Fruit fly (Drosophila melanogaster) whole organism, embryonic: Measurements from ENCODE around the gene CG10702.

Source experiments
- CG10209 ChIP-seq: fragments of 200-800 bp; sonication (Bioruptor generic); optimal IDR thresholded peaks from 3 replicates; lab custom pipeline; 2017; ENCODE audit warnings: missing biosample characterization, mild to moderate bottlenecking, missing genetic modification characterization, missing genetic modification reagents
- CG10543 ChIP-seq: fragments of 200-800 bp; sonication (Bioruptor generic); optimal IDR thresholded peaks from 3 replicates; lab custom pipeline; 2017; ENCODE audit warnings: missing biosample characterization, mild to moderate bottlenecking, missing genetic modification characterization, moderate library complexity
- CG10979 ChIP-seq: fragments of 200-800 bp; sonication (Bioruptor generic); optimal IDR thresholded peaks from 2 replicates; lab custom pipeline; 2018; ENCODE audit warnings: missing biosample characterization, mild to moderate bottlenecking, missing genetic modification characterization, moderate library complexity
- CG1233 ChIP-seq: fragments of 200-800 bp; sonication (Bioruptor generic); optimal IDR thresholded peaks from 4 replicates; lab custom pipeline; 2018; ENCODE audit warnings: missing biosample characterization, mild to moderate bottlenecking, missing genetic modification characterization
- CG12769 ChIP-seq: fragments of 200-800 bp; sonication (Bioruptor generic); optimal IDR thresholded peaks from 2 replicates; lab custom pipeline; 2019; ENCODE audit warnings: missing biosample characterization, mild to moderate bottlenecking, missing genetic modification characterization, moderate library complexity
- CG15479 ChIP-seq: fragments of 200-800 bp; sonication (Bioruptor generic); optimal IDR thresholded peaks from 3 replicates; lab custom pipeline; 2019; ENCODE audit warnings: missing biosample characterization, mild to moderate bottlenecking, missing genetic modification characterization, moderate library complexity
- CG1647 ChIP-seq: fragments of 200-800 bp; sonication (Bioruptor generic); optimal IDR thresholded peaks from 3 replicates; lab custom pipeline; 2016; ENCODE audit warnings: missing biosample characterization, missing genetic modification characterization
- CG17361 ChIP-seq: fragments of 200-800 bp; sonication (Bioruptor generic); IDR thresholded peaks from 3 replicates; pipeline ENCODE4 v1.3.6; 2022; ENCODE audit warnings: missing biosample characterization, missing genetic modification characterization
- CG18262 ChIP-seq: fragments of 200-800 bp; optimal IDR thresholded peaks from 3 replicates; lab custom pipeline; 2019; ENCODE audit warnings: missing biosample characterization, mild to moderate bottlenecking, missing genetic modification characterization, moderate library complexity
- CG2120 ChIP-seq: fragments of 200-800 bp; sonication (Bioruptor generic); optimal IDR thresholded peaks from 3 replicates; lab custom pipeline; 2016; ENCODE audit warnings: missing biosample characterization, missing genetic modification characterization
- CG2678 ChIP-seq: fragments of 200-800 bp; sonication (Bioruptor generic); optimal IDR thresholded peaks from 3 replicates; lab custom pipeline; 2019; ENCODE audit warnings: missing biosample characterization, mild to moderate bottlenecking, missing genetic modification characterization, moderate library complexity
- CG2889 ChIP-seq: fragments of 200-800 bp; sonication (Bioruptor generic); IDR thresholded peaks from 3 replicates; pipeline ENCODE4 v1.3.6; 2022; ENCODE audit warnings: missing biosample characterization, missing genetic modification characterization
- CG3065 ChIP-seq: fragments of 200-800 bp; sonication (Bioruptor generic); optimal IDR thresholded peaks from 2 replicates; lab custom pipeline; 2016; ENCODE audit warnings: missing biosample characterization, missing genetic modification characterization
- CG5180 ChIP-seq: fragments of 200-800 bp; sonication (Bioruptor generic); optimal IDR thresholded peaks from 3 replicates; lab custom pipeline; 2017; ENCODE audit warnings: missing biosample characterization, missing genetic modification characterization, mild to moderate bottlenecking, moderate library complexity, missing genetic modification reagents
- CG9215 ChIP-seq: fragments of 200-800 bp; sonication (Bioruptor generic); IDR thresholded peaks from 2 replicates; pipeline ENCODE4 v1.3.6; 2022; ENCODE audit warnings: missing biosample characterization, missing genetic modification characterization
- Dbx ChIP-seq: fragments of 200-800 bp; sonication (Bioruptor generic); IDR thresholded peaks from 3 replicates; pipeline ENCODE4 v1.3.6; 2022; ENCODE audit warnings: missing biosample characterization, missing genetic modification characterization
- Dek ChIP-seq: fragments of 200-800 bp; sonication (Bioruptor generic); optimal IDR thresholded peaks from 3 replicates; lab custom pipeline; 2019; ENCODE audit warnings: missing biosample characterization, mild to moderate bottlenecking, missing genetic modification characterization, moderate library complexity
- Ets65A ChIP-seq: fragments of 200-800 bp; sonication (Bioruptor generic); peaks from one replicate; lab custom pipeline; 2016; ENCODE audit warnings: missing biosample characterization, missing genetic modification characterization
- Ets97D ChIP-seq: fragments of 200-800 bp; sonication (Bioruptor generic); optimal IDR thresholded peaks from 3 replicates; lab custom pipeline; 2016; ENCODE audit warnings: missing biosample characterization, missing genetic modification characterization
- Fer2 ChIP-seq: fragments of 200-800 bp; sonication (Bioruptor generic); optimal IDR thresholded peaks from 2 replicates; lab custom pipeline; 2018; ENCODE audit warnings: missing biosample characterization, mild to moderate bottlenecking, missing genetic modification characterization, moderate library complexity
- HLHmδ ChIP-seq: fragments of 200-800 bp; sonication (Bioruptor generic); optimal IDR thresholded peaks from 2 replicates; lab custom pipeline; 2018; ENCODE audit warnings: missing biosample characterization, mild to moderate bottlenecking, missing genetic modification characterization, moderate library complexity
- Hr51 ChIP-seq, 2 experiments: fragments of 200-800 bp; sonication (Bioruptor generic); optimal IDR thresholded peaks; 2 replicates in 1 of 2; 3 replicates in 1 of 2; lab custom pipeline; 2016 to 2018; ENCODE audit warnings: missing biosample characterization in 2 of 2, missing genetic modification characterization in 2 of 2, mild to moderate bottlenecking in 1 of 2, moderate library complexity in 1 of 2
- MBD-R2 ChIP-seq: fragments of 200-800 bp; sonication (Bioruptor generic); IDR thresholded peaks from 2 replicates; pipeline ENCODE4 v1.3.6; 2022; ENCODE audit warnings: missing biosample characterization, missing genetic modification characterization
- MTF-1 ChIP-seq: fragments of 200-800 bp; sonication (Bioruptor generic); optimal IDR thresholded peaks from 2 replicates; lab custom pipeline; 2018; ENCODE audit warnings: missing biosample characterization, mild to moderate bottlenecking, missing genetic modification characterization, borderline replicate concordance
- Med ChIP-seq: fragments of 200-800 bp; sonication (Bioruptor generic); peaks from one replicate; lab custom pipeline; 2016; ENCODE audit warnings: missing biosample characterization, missing genetic modification characterization, mild to moderate bottlenecking, inconsistent platforms, moderate library complexity
- Meics ChIP-seq: fragments of 200-800 bp; sonication (Bioruptor generic); optimal IDR thresholded peaks from 2 replicates; lab custom pipeline; 2017; ENCODE audit warnings: missing biosample characterization, mild to moderate bottlenecking, missing genetic modification characterization
- NC2α ChIP-seq: fragments of 200-800 bp; sonication (Bioruptor generic); optimal IDR thresholded peaks from 2 replicates; lab custom pipeline; 2016; ENCODE audit warnings: missing biosample characterization, missing genetic modification characterization
- NFAT ChIP-seq: fragments of 200-800 bp; sonication (Bioruptor generic); IDR thresholded peaks from 2 replicates; pipeline ENCODE4 v1.3.6; 2022; ENCODE audit warnings: missing biosample characterization, missing genetic modification characterization
- al ChIP-seq: fragments of 200-800 bp; sonication (Bioruptor generic); IDR thresholded peaks from 2 replicates; pipeline ENCODE4 v1.3.6; 2022; ENCODE audit warnings: missing biosample characterization, missing genetic modification characterization
- ash1 ChIP-seq: fragments of 200-800 bp; sonication (Bioruptor generic); optimal IDR thresholded peaks from 2 replicates; lab custom pipeline; 2018; ENCODE audit warnings: missing biosample characterization, mild to moderate bottlenecking, missing genetic modification characterization
- caup ChIP-seq: fragments of 200-800 bp; sonication (Bioruptor generic); optimal IDR thresholded peaks from 3 replicates; lab custom pipeline; 2017; ENCODE audit warnings: missing biosample characterization, mild to moderate bottlenecking, missing genetic modification characterization, moderate library complexity; ENCODE audit not compliant: severe bottlenecking
- chinmo ChIP-seq: fragments of 200-800 bp; sonication (Bioruptor generic); IDR thresholded peaks from 4 replicates; pipeline ENCODE4 v1.3.6; 2022; ENCODE audit warnings: missing biosample characterization, missing genetic modification characterization; ENCODE audit not compliant: partially characterized antibody
- ci ChIP-seq: fragments of 200-800 bp; sonication (Bioruptor generic); IDR thresholded peaks from 3 replicates; pipeline ENCODE4 v1.3.6; 2022; ENCODE audit warnings: missing biosample characterization, missing genetic modification characterization
- crol ChIP-seq: fragments of 200-800 bp; sonication (Bioruptor generic); IDR thresholded peaks from 2 replicates; pipeline ENCODE4 v1.3.6; 2022; ENCODE audit warnings: missing biosample characterization, missing genetic modification characterization
- cwo ChIP-seq: fragments of 200-800 bp; sonication (Bioruptor generic); optimal IDR thresholded peaks from 3 replicates; lab custom pipeline; 2017; ENCODE audit warnings: missing biosample characterization, missing genetic modification characterization, mild to moderate bottlenecking, moderate library complexity, missing genetic modification reagents
- dmrt99B ChIP-seq: fragments of 200-800 bp; sonication (Bioruptor generic); optimal IDR thresholded peaks from 2 replicates; lab custom pipeline; 2018; ENCODE audit warnings: missing biosample characterization, mild to moderate bottlenecking, missing genetic modification characterization, moderate library complexity
- grau ChIP-seq: fragments of 200-800 bp; optimal IDR thresholded peaks from 3 replicates; lab custom pipeline; 2019; ENCODE audit warnings: missing biosample characterization, mild to moderate bottlenecking, missing genetic modification characterization, moderate library complexity
- kay ChIP-seq: fragments of 200-800 bp; sonication (Bioruptor generic); optimal IDR thresholded peaks from 2 replicates; lab custom pipeline; 2016; ENCODE audit warnings: missing biosample characterization, missing genetic modification characterization
- phol ChIP-seq: fragments of 200-800 bp; sonication (Bioruptor generic); optimal IDR thresholded peaks from 3 replicates; lab custom pipeline; 2018; ENCODE audit warnings: missing biosample characterization, mild to moderate bottlenecking, missing genetic modification characterization, moderate library complexity
- rib ChIP-seq: fragments of 200-800 bp; sonication (Bioruptor generic); IDR thresholded peaks from 2 replicates; pipeline ENCODE4 v1.3.6; 2022; ENCODE audit warnings: missing biosample characterization, missing genetic modification characterization
- row ChIP-seq: fragments of 200-800 bp; sonication (Bioruptor generic); IDR thresholded peaks from 3 replicates; pipeline ENCODE4 v1.3.6; 2022; ENCODE audit warnings: missing biosample characterization, missing genetic modification characterization
- sd ChIP-seq: fragments of 200-800 bp; sonication (Bioruptor generic); optimal IDR thresholded peaks from 3 replicates; lab custom pipeline; 2018; ENCODE audit warnings: missing biosample characterization, mild to moderate bottlenecking, missing genetic modification characterization, moderate library complexity
- sens ChIP-seq: fragments of 200-800 bp; sonication (Bioruptor generic); peaks from one replicate; lab custom pipeline; 2016; ENCODE audit warnings: missing biosample characterization, missing genetic modification characterization
- tna ChIP-seq: fragments of 200-800 bp; sonication (Bioruptor generic); IDR thresholded peaks from 2 replicates; pipeline ENCODE4 v1.3.6; 2022; ENCODE audit warnings: missing biosample characterization, missing genetic modification characterization; ENCODE audit not compliant: partially characterized antibody
- toy ChIP-seq: fragments of 200-800 bp; sonication (Bioruptor generic); IDR thresholded peaks from 2 replicates; pipeline ENCODE4 v1.3.6; 2022; ENCODE audit warnings: missing biosample characterization, missing genetic modification characterization
- twi ChIP-seq: fragments of 200-800 bp; optimal IDR thresholded peaks from 2 replicates; lab custom pipeline; 2019; ENCODE audit warnings: missing biosample characterization, mild to moderate bottlenecking, missing genetic modification characterization, moderate library complexity
- tx ChIP-seq: fragments of 200-800 bp; sonication (Bioruptor generic); optimal IDR thresholded peaks from 2 replicates; lab custom pipeline; 2016; ENCODE audit warnings: missing biosample characterization, missing genetic modification characterization
- z ChIP-seq: fragments of 200-800 bp; sonication (Bioruptor generic); IDR thresholded peaks from 3 replicates; pipeline ENCODE4 v1.3.6; 2022; ENCODE audit warnings: missing biosample characterization, missing genetic modification characterization

Gene CG10702

DNA sequence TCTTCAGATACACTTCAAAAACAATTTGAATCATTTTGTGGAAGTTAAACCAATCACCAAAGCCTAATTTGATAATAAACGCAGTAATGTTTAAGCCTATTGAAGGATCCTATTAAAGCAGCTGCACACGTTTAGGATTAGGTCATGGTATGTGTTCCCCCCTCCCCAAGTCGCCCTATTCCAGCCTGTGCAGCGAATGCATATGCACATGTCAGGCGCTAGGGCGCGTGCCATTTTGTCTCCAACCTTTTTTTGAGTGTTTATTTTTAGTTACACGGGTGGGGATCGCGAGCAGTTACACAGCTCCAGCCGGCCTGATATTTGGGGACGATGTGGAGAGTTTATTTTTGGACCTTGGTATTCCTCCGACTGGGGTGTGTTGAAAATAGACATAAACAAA lies 32.6 kb downstream of the CG10702 start:
- no peak for TF ChIP-seq NC2α (GFP tag; lab: Kevin White, UChicago)
- TF ChIP-seq CG2889 (GFP tag; lab: Robert Waterston, UW): no peak
- no peak for TF ChIP-seq CG15479 (GFP tag; lab: Kevin White, UChicago)
- TF ChIP-seq twi (tag; lab: Kevin White, UChicago): peak; percentile 54
- peak; percentile 24 for TF ChIP-seq phol (tag; lab: Kevin White, UChicago)
- TF ChIP-seq toy (GFP tag; lab: Robert Waterston, UW): no peak
- 0 out of 3 replicates have a peak, but pooled peaks have one; percentile 18 for TF ChIP-seq CG17361
- TF ChIP-seq tx: no peak
- no peak for TF ChIP-seq ash1 (GFP tag; lab: Kevin White, UChicago)
- peak; percentile 66 for TF ChIP-seq sens (GFP tag; lab: Kevin White, UChicago)
- no peak for TF ChIP-seq caup (GFP tag; lab: Kevin White, UChicago)
- TF ChIP-seq Ets65A (GFP tag; lab: Kevin White, UChicago): peak; percentile 15
- TF ChIP-seq row (GFP tag; lab: Robert Waterston, UW): peak; percentile 12; the same call in 1 of the 3 replicates
- TF ChIP-seq al (GFP tag; lab: Robert Waterston, UW): no peak
- peak; percentile 14 for TF ChIP-seq CG2678
- peak; percentile 85 for TF ChIP-seq HLHmδ (GFP tag; lab: Kevin White, UChicago)
- TF ChIP-seq CG12769: peak; percentile 52

DNA sequence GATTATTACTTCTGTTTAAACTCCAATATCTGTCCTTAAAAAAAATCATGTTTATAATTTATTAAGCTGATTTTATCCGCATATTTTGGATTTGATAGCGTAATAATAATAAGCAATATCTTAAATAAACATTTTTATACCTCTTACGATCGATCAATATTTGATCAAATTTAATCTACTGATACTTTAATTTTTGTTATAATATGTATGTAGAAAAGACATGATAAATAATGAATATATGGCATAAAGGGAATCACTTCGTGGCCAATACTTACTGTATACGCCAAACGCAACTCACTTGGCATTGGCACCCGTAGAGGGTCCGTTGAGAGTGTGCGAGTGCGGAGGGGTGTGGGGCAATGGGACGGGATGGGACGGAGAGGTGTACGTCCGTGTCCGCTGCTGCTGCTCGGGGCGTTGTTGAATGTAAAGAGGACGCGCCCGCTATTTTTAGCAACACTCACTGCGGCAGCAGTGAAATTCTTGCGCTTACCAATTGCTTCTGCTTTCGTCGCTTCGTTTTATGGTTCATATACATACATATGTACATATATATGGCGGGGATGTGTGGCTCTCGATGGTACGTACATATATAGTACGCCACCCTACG lies 33.4 kb downstream of the CG10702 start:
- no peak for TF ChIP-seq ci (GFP tag; lab: Robert Waterston, UW)
- peak; percentile 90 for TF ChIP-seq crol (GFP tag; lab: Robert Waterston, UW)
- no peak for TF ChIP-seq Ets97D
- TF ChIP-seq Med (GFP tag; lab: Kevin White, UChicago): peak; percentile 48
- TF ChIP-seq tna (GFP tag; lab: Robert Waterston, UW): 0 out of 2 replicates have a peak, but pooled peaks have one; percentile 15
- TF ChIP-seq CG10209: peak; percentile 15
- TF ChIP-seq Meics: peak; percentile 41
- peak; percentile 1 for TF ChIP-seq CG1233 (GFP tag; lab: Kevin White, UChicago)
- TF ChIP-seq CG9215 (GFP tag; lab: Robert Waterston, UW): no peak
- TF ChIP-seq CG3065 (GFP tag; lab: Kevin White, UChicago): no peak
- peak; percentile 14 for TF ChIP-seq cwo
- peak; percentile 18 for TF ChIP-seq CG18262 (tag; lab: Kevin White, UChicago)
- TF ChIP-seq rib (GFP tag; lab: Robert Waterston, UW): 0 out of 2 replicates have a peak, but pooled peaks have one; percentile 15
- TF ChIP-seq MBD-R2 (GFP tag; lab: Robert Waterston, UW): peak; percentile 15; the same call in 1 of the 2 replicates
- no peak for TF ChIP-seq MTF-1 (GFP tag; lab: Kevin White, UChicago)
- TF ChIP-seq z (GFP tag; lab: Robert Waterston, UW): no peak
- TF ChIP-seq Dek: peak; percentile 5
- TF ChIP-seq Hr51 (GFP tag; optimal IDR thresholded peaks at IDR 0.05; lab: Kevin White, UChicago): peak in 1 of 2 experiments; percentile 22
- TF ChIP-seq CG2120 (GFP tag; lab: Kevin White, UChicago): peak; percentile 39
- TF ChIP-seq Fer2 (tag; lab: Kevin White, UChicago): no peak
- no peak for TF ChIP-seq CG1647
- TF ChIP-seq dmrt99B (tag; lab: Kevin White, UChicago): peak; percentile 4
- 0 out of 2 replicates have a peak, but pooled peaks have one; percentile 14 for TF ChIP-seq NFAT (GFP tag; lab: Robert Waterston, UW)
- peak; percentile 79 for TF ChIP-seq grau (tag; lab: Kevin White, UChicago)
- peak; percentile 2 for TF ChIP-seq CG10979 (tag; lab: Kevin White, UChicago)
- TF ChIP-seq Dbx (GFP tag; lab: Robert Waterston, UW): peak; percentile 39; the same call in 1 of the 3 replicates
- TF ChIP-seq CG5180 (GFP tag; lab: Kevin White, UChicago): no peak
- TF ChIP-seq kay: no peak
- TF ChIP-seq sd (tag; lab: Kevin White, UChicago): peak; percentile 70
- 0 out of 4 replicates have a peak, but pooled peaks have one; percentile 48 for TF ChIP-seq chinmo (GFP tag; lab: Robert Waterston, UW)
- TF ChIP-seq CG10543 (GFP tag; lab: Kevin White, UChicago): peak; percentile 79
